Fruit fly (Drosophila melanogaster): Measurements from ENCODE around the gene CG4116.
A peak's percentile ranks its signal among the peaks of the same experiment; 100 is the strongest.

CG4116 gene

DNA sequence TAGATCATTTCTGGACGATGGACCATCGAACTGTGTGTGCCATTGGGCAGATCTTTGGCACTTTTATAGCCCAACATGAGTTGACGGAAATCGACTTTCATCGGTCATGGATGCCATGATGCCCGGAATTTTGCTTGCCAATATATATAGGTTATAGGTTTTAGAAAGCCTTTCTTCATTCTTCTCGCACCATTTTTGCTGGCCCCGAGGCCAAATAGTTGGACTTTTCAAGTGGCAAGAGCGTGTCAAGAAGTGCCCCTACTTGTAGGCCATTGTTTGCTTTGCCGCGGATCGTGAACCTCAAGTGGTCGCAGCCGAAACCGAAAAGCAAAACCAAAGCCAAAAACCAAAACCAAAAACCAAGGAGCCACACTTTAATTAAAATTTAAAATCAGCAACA is at the start of gene CG4116:
Gene CG4116 (minus strand): TSS at position 101 of the 400 bp plus-strand sequence.
- TF ChIP-seq CG32772 (GFP tag; IDR thresholded peaks at IDR 0.05) (no peak), CG17912 (GFP tag; optimal IDR thresholded peaks at IDR 0.05) (no peak), MTF-1 (GFP tag; optimal IDR thresholded peaks at IDR 0.05; ENCODE audit: borderline replicate concordance) (no peak), Ssrp (tag; optimal IDR thresholded peaks at IDR 0.05) (no peak)

DNA sequence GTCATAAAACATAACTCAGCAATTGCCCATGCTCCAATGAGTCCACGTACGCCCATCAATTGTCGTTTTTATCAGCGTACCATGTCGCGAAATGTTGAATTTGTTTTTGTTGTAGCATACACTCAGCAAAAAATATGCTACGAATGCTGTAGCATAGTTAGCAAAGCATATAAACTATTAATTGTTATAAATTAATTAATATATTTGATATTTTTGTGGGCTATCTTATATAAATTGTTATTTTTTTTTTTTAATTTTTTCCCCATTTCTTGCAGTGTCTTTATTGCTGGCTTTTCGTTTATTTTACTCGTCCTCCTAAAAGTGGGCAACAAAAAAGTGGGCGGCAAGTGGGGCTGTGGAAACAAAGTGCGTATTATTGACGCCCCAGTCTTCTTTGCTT is 41.5 kb upstream of the CG4116 start:
- no peak for TF ChIP-seq Oaz (GFP tag; IDR thresholded peaks at IDR 0.05)
- TF ChIP-seq Lpt (GFP tag; optimal IDR thresholded peaks at IDR 0.05), result no peak
- TF ChIP-seq CG12104 (GFP tag; optimal IDR thresholded peaks at IDR 0.05), result no peak
- no peak for TF ChIP-seq CG7786 (GFP tag; optimal IDR thresholded peaks at IDR 0.05)
- TF ChIP-seq Meics (GFP tag; optimal IDR thresholded peaks at IDR 0.05), result no peak
- 0 out of 3 replicates have a peak, but pooled peaks have one; percentile 40 for TF ChIP-seq CG2889 (GFP tag; IDR thresholded peaks at IDR 0.05)
- no peak for TF ChIP-seq ab (GFP tag; optimal IDR thresholded peaks at IDR 0.05)
- no peak for TF ChIP-seq bowl (GFP tag; IDR thresholded peaks at IDR 0.05)
- no peak for TF ChIP-seq CG1602 (GFP tag; optimal IDR thresholded peaks at IDR 0.05)
- TF ChIP-seq nau (GFP tag; optimal IDR thresholded peaks at IDR 0.05), result no peak
- no peak for TF ChIP-seq ranshi (GFP tag; IDR thresholded peaks at IDR 0.05)
- no peak for TF ChIP-seq CG30020 (tag; optimal IDR thresholded peaks at IDR 0.05)
- TF ChIP-seq Atf3 (GFP tag; optimal IDR thresholded peaks at IDR 0.05), result no peak
- TF ChIP-seq psq (GFP tag; optimal IDR thresholded peaks at IDR 0.05), result no peak
- TF ChIP-seq bigmax (GFP tag; optimal IDR thresholded peaks at IDR 0.05), result no peak
- TF ChIP-seq crol (GFP tag; IDR thresholded peaks at IDR 0.05), result no peak
- no peak for TF ChIP-seq Hr39 (optimal IDR thresholded peaks at IDR 0.05)
- TF ChIP-seq CG14050 (GFP tag; IDR thresholded peaks at IDR 0.05), result peak; percentile 35; the same call in 2 of the 3 replicates
- no peak for TF ChIP-seq Bgb (GFP tag; IDR thresholded peaks at IDR 0.05; ENCODE audit: partially characterized antibody)
- no peak for TF ChIP-seq pzg (GFP tag; optimal IDR thresholded peaks at IDR 0.05)
- no peak for TF ChIP-seq CG17612 (GFP tag; IDR thresholded peaks at IDR 0.05)
- TF ChIP-seq ro (GFP tag; IDR thresholded peaks at IDR 0.05), result no peak
- TF ChIP-seq CG3995 (GFP tag; optimal IDR thresholded peaks at IDR 0.05), result no peak
- no peak for TF ChIP-seq sim (GFP tag; IDR thresholded peaks at IDR 0.05)
- no peak for TF ChIP-seq CG10462 (GFP tag; optimal IDR thresholded peaks at IDR 0.05)
- TF ChIP-seq Antp (GFP tag; optimal IDR thresholded peaks at IDR 0.05), result no peak
- TF ChIP-seq CG3407 (GFP tag; optimal IDR thresholded peaks at IDR 0.05), result peak; percentile 13
- no peak for TF ChIP-seq E2f2 (GFP tag; IDR thresholded peaks at IDR 0.05)
- TF ChIP-seq pita (GFP tag; optimal IDR thresholded peaks at IDR 0.05), result no peak
- TF ChIP-seq chm (GFP tag; IDR thresholded peaks at IDR 0.05), result no peak
- TF ChIP-seq CG32532 (GFP tag; IDR thresholded peaks at IDR 0.05), result peak; percentile 73
- TF ChIP-seq CG4360 (GFP tag; IDR thresholded peaks at IDR 0.05), result 0 out of 2 replicates have a peak, but pooled peaks have one; percentile 21
- no peak for TF ChIP-seq pros (GFP tag; optimal IDR thresholded peaks at IDR 0.05)
- TF ChIP-seq hb (GFP tag; IDR thresholded peaks at IDR 0.05; ENCODE audit: partially characterized antibody), result no peak
- TF ChIP-seq CG16863 (GFP tag; optimal IDR thresholded peaks at IDR 0.05), result no peak
- no peak for TF ChIP-seq Max (GFP tag; optimal IDR thresholded peaks at IDR 0.05)
- TF ChIP-seq BtbVII (GFP tag; optimal IDR thresholded peaks at IDR 0.05), result no peak
- TF ChIP-seq ssp (GFP tag; IDR thresholded peaks at IDR 0.05), result no peak
- no peak for TF ChIP-seq CG3065 (GFP tag; optimal IDR thresholded peaks at IDR 0.05)
- no peak for TF ChIP-seq Doc3 (GFP tag; IDR thresholded peaks at IDR 0.05; ENCODE audit: partially characterized antibody)
- TF ChIP-seq salm (tag; optimal IDR thresholded peaks at IDR 0.05), result peak; percentile 15
- TF ChIP-seq hkb (optimal IDR thresholded peaks at IDR 0.05), result no peak
- no peak for TF ChIP-seq hkb (GFP tag; IDR thresholded peaks at IDR 0.05)
- TF ChIP-seq CG4707 (GFP tag; optimal IDR thresholded peaks at IDR 0.05), result no peak
- TF ChIP-seq sisA (GFP tag; IDR thresholded peaks at IDR 0.05), result no peak
- TF ChIP-seq CG7928 (GFP tag; optimal IDR thresholded peaks at IDR 0.05), result no peak
- TF ChIP-seq Med (GFP tag), result no peak
- TF ChIP-seq CG7839 (tag; optimal IDR thresholded peaks at IDR 0.05), result peak; percentile 79
